Worm (Caenorhabditis elegans): ENCODE data around the gene srsx-32.

DNA sequence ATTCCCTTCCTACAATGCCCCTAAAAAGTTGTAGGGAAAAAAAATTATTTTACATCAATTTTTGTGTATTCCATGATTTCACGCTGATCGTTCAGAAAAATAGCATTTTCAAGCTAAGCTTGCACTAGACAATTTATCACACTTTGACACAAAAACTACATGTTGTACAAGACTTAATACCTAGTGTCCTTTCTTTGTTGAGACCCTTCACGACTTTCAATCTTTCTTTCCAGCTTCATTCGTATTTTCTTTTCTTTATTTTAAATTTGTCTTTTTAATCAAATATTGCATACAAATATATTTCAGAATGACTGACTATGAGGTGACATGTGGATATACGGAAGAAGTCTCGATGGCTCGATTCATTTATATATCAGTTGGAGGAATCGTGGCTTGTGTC lies 28.8 kb downstream of the srsx-32 start, which contains the start of gene F20A1.2:
- TF ChIP-seq ama-1 (optimal IDR thresholded peaks at IDR 0.05) (no peak), nhr-76 (tag; optimal IDR thresholded peaks at IDR 0.05) (no peak)
